Worm (Caenorhabditis elegans): ENCODE measurements around the gene alr-1.

DNA sequence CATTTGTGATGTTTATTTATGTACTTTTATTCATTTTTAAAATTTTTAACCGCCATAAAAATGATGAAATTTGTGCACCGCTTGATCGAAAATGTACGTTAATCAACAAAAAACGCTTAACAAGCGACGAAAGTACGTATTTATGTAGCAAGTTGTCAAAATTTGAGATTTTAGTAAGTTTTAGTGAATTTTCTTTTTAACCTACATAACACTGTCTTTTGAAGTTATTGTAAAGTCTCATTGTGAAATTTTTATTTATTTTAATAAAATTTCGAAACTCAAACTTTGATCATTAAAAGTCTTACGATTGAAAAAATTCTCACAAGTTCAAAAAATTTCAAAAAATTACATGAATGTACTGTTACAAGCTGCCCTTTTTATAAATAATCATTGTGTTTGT lies 28.1 kb downstream of the alr-1 start:
- TF ChIP-seq tab-1 (GFP tag; IDR thresholded peaks at IDR 0.05) (no peak), ztf-29 (GFP tag; IDR thresholded peaks at IDR 0.05) (no peak), med-1 (GFP tag; optimal IDR thresholded peaks at IDR 0.05; ENCODE audit: insufficient read depth) (no peak), flt-1 (GFP tag; IDR thresholded peaks at IDR 0.05) (no peak), ref-1 (GFP tag; conservative IDR thresholded peaks at IDR 0.05) (no peak)
